Worm (Caenorhabditis elegans): Measurements from ENCODE around the gene pyc-1.

The pyc-1 gene

DNA sequence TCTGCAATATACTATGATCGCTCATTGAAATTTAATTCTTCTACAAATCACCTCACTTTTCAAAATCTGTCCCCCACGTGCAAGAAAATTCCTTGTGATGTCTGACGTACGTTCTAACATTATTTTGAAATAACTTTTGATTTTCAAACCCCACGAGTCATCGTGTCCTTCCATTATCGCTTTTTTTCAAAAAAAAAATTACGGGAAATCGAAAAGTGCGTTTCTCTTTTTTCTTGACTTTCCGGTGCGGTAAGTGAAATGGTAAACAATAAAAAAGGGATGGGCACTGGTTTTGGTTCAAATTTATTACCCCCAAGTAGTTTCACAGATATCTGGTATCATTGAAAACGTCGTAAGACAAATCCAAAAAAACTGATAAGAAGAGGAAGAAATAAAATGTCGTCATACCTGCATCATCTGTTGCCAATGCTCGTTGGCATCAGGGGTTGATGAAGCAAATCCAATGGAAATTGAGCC lies 18.8 kb downstream of the pyc-1 start (continued):
- TF ChIP-seq ztf-4 (tag; optimal IDR thresholded peaks at IDR 0.05): no peak
- TF ChIP-seq unc-30 (tag; optimal IDR thresholded peaks at IDR 0.05): no peak
- no peak for TF ChIP-seq ceh-82 (tag; optimal IDR thresholded peaks at IDR 0.05)
- TF ChIP-seq ceh-90 (tag; optimal IDR thresholded peaks at IDR 0.05): no peak
- no peak for TF ChIP-seq mab-9 (GFP tag; IDR thresholded peaks at IDR 0.05)
- peak; percentile 66 for TF ChIP-seq lin-14 (GFP tag; optimal IDR thresholded peaks at IDR 0.05)
- no peak for TF ChIP-seq efl-1 (optimal IDR thresholded peaks at IDR 0.05)
- peak in 1 of 2 experiments; percentile 79 for TF ChIP-seq efl-1 (GFP tag; optimal IDR thresholded peaks at IDR 0.05 in 1 of 2)
- TF ChIP-seq pax-3 (tag; optimal IDR thresholded peaks at IDR 0.05): no peak
- no peak for TF ChIP-seq fkh-8 (tag; optimal IDR thresholded peaks at IDR 0.05)
- no peak for TF ChIP-seq lin-15B (tag; optimal IDR thresholded peaks at IDR 0.05)
- TF ChIP-seq sptf-1 (tag; optimal IDR thresholded peaks at IDR 0.05): no peak
- TF ChIP-seq mdl-1 (tag; optimal IDR thresholded peaks at IDR 0.05): no peak
- TF ChIP-seq efl-3 (GFP tag; optimal IDR thresholded peaks at IDR 0.05): no peak
- peak; percentile 85 for TF ChIP-seq nhr-71 (tag; optimal IDR thresholded peaks at IDR 0.05)
- TF ChIP-seq skn-1 (tag; optimal IDR thresholded peaks at IDR 0.05): no peak
- no peak for TF ChIP-seq lin-39 (tag; optimal IDR thresholded peaks at IDR 0.05)
- peak; percentile 29 for TF ChIP-seq tbx-2 (tag; optimal IDR thresholded peaks at IDR 0.05)
- no peak for TF ChIP-seq nhr-12 (tag; optimal IDR thresholded peaks at IDR 0.05)
- TF ChIP-seq mep-1 (tag; optimal IDR thresholded peaks at IDR 0.05): no peak
- no peak for TF ChIP-seq ces-1 (GFP tag; optimal IDR thresholded peaks at IDR 0.05)
- TF ChIP-seq unc-98 (GFP tag; IDR thresholded peaks at IDR 0.05): no peak
- no peak for TF ChIP-seq hpl-2 (GFP tag; optimal IDR thresholded peaks at IDR 0.05)
- no peak for TF ChIP-seq C34B4.2 (tag; optimal IDR thresholded peaks at IDR 0.05)
- peak; percentile 40 for TF ChIP-seq snu-23 (GFP tag; optimal IDR thresholded peaks at IDR 0.05)
- TF ChIP-seq nhr-90 (tag; optimal IDR thresholded peaks at IDR 0.05; ENCODE audit: poor library complexity): peak; percentile 32
- TF ChIP-seq ceh-88 (GFP tag; IDR thresholded peaks at IDR 0.05): no peak
- TF ChIP-seq swsn-7 (tag; optimal IDR thresholded peaks at IDR 0.05): no peak
- TF ChIP-seq fos-1 (tag; optimal IDR thresholded peaks at IDR 0.05): no peak
- peak; percentile 49 for TF ChIP-seq nhr-47 (tag; optimal IDR thresholded peaks at IDR 0.05)
- TF ChIP-seq lir-3 (tag; optimal IDR thresholded peaks at IDR 0.05; ENCODE audit: poor library complexity): no peak
- no peak for TF ChIP-seq nhr-77 (tag; optimal IDR thresholded peaks at IDR 0.05)
- TF ChIP-seq hlh-17 (GFP tag; optimal IDR thresholded peaks at IDR 0.05; ENCODE audit: borderline replicate concordance): no peak
- TF ChIP-seq lin-35 (GFP tag; optimal IDR thresholded peaks at IDR 0.05): peak in 1 of 2 experiments; percentile 50
- TF ChIP-seq F16B12.6 (tag; optimal IDR thresholded peaks at IDR 0.05): no peak
- TF ChIP-seq zip-4 (GFP tag; optimal IDR thresholded peaks at IDR 0.05): no peak
- peak in 4 of 6 experiments; percentile 24 to 33 (median 26) for TF ChIP-seq elt-3 (tag; optimal IDR thresholded peaks at IDR 0.05)
- TF ChIP-seq tlp-1 (tag; optimal IDR thresholded peaks at IDR 0.05): no peak
- TF ChIP-seq mef-2 (tag; optimal IDR thresholded peaks at IDR 0.05): no peak
- TF ChIP-seq dsc-1 (tag; optimal IDR thresholded peaks at IDR 0.05): no peak
- TF ChIP-seq ztf-11 (tag; optimal IDR thresholded peaks at IDR 0.05): no peak
- no peak for TF ChIP-seq nhr-84 (tag; optimal IDR thresholded peaks at IDR 0.05)
- TF ChIP-seq egl-27 (tag; optimal IDR thresholded peaks at IDR 0.05): no peak
- no peak for TF ChIP-seq C04F5.9 (tag; optimal IDR thresholded peaks at IDR 0.05)

DNA sequence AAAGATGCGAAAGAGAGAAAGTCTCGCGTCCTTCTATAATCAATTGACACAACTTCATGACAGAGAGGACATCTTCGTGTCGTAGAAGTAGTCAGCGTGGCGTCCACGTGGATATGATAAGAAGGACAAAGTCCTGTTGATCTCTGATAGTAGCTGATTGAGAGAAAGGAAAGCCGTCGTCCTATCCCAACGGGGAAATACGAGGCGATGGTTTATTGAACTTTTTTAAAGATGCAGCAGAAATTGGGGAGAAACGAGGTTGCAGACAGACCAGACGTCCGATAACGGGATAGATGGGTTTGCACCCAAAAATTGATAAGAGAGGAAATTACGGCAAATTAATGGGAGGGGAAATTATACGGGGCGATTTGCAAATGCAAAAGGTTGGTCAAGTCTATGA lies 19.8 kb downstream of the pyc-1 start:
- TF ChIP-seq aha-1 (tag; optimal IDR thresholded peaks at IDR 0.05) (no peak), tbx-2 (tag; optimal IDR thresholded peaks at IDR 0.05) (peak; percentile 84), lin-35 (GFP tag; optimal IDR thresholded peaks at IDR 0.05) (peak in 1 of 2 experiments; percentile 69), mdl-1 (tag; optimal IDR thresholded peaks at IDR 0.05) (peak; percentile 23 to 98), zag-1 (tag; optimal IDR thresholded peaks at IDR 0.05) (no peak), snu-23 (GFP tag; optimal IDR thresholded peaks at IDR 0.05) (peak; percentile 77), Y116A8C.19 (tag; optimal IDR thresholded peaks at IDR 0.05; ENCODE audit: borderline replicate concordance) (no peak), F16B12.6 (tag; optimal IDR thresholded peaks at IDR 0.05) (no peak), nhr-76 (tag; optimal IDR thresholded peaks at IDR 0.05) (no peak), ceh-8 (GFP tag; optimal IDR thresholded peaks at IDR 0.05) (no peak), pag-3 (tag; optimal IDR thresholded peaks at IDR 0.05; ENCODE audit: borderline replicate concordance, insufficient read depth) (no peak), ceh-82 (tag; optimal IDR thresholded peaks at IDR 0.05) (no peak), swsn-7 (tag; optimal IDR thresholded peaks at IDR 0.05) (peak; percentile 19), nhr-28 (tag; optimal IDR thresholded peaks at IDR 0.05) (no peak), nhr-90 (tag; optimal IDR thresholded peaks at IDR 0.05; ENCODE audit: poor library complexity) (peak; percentile 89), nhr-20 (tag; optimal IDR thresholded peaks at IDR 0.05) (peak; percentile 95), dsc-1 (tag; optimal IDR thresholded peaks at IDR 0.05) (no peak), lin-15B (tag; optimal IDR thresholded peaks at IDR 0.05) (no peak), lsy-2 (tag; optimal IDR thresholded peaks at IDR 0.05) (peak; percentile 30 to 61), ztf-11 (tag; optimal IDR thresholded peaks at IDR 0.05) (no peak)
